Worm (Caenorhabditis elegans): ENCODE results near the gene T25B9.11.

Gene T25B9.11

DNA sequence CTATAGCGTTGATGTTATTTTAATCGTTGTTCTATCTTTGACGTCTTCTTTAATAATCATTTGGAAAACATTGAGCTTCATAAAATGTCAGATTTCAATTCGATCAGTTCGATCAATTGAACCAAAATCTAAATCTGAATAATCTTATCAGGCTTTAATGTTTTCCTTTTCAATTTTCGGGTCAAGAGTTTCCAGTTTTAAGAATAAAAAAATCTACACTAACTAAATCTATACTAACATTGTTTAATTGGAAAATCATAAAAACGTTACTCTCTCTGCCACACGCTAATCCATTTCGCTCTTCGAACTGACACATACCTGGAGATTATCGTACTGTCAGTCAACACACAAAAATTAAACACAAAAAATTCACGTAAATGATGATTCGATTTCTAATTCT, at the start of gene T25B9.11:
Gene T25B9.11 (plus strand): TSS at position 301 of the 400 bp plus-strand sequence.
- TF ChIP-seq ztf-11 (tag; optimal IDR thresholded peaks at IDR 0.05) (no peak), nhr-25 (tag; optimal IDR thresholded peaks at IDR 0.05) (no peak), ztf-1 (GFP tag; conservative IDR thresholded peaks at IDR 0.05) (no peak), sma-9 (GFP tag; optimal IDR thresholded peaks at IDR 0.05) (no peak), sma-9 (tag; optimal IDR thresholded peaks at IDR 0.05) (no peak), lin-11 (tag; optimal IDR thresholded peaks at IDR 0.05) (no peak), nhr-77 (tag; optimal IDR thresholded peaks at IDR 0.05) (no peak), snpc-4 (tag; optimal IDR thresholded peaks at IDR 0.05) (no peak), ama-1 (optimal IDR thresholded peaks at IDR 0.05) (no peak), nhr-129 (tag; optimal IDR thresholded peaks at IDR 0.05) (no peak), egl-27 (tag; optimal IDR thresholded peaks at IDR 0.05) (no peak), ZK546.5 (tag; optimal IDR thresholded peaks at IDR 0.05) (no peak), sma-3 (GFP tag; optimal IDR thresholded peaks at IDR 0.05) (no peak), nhr-237 (tag; optimal IDR thresholded peaks at IDR 0.05) (no peak), crh-2 (tag; optimal IDR thresholded peaks at IDR 0.05) (no peak), fos-1 (tag; optimal IDR thresholded peaks at IDR 0.05) (no peak), lin-39 (tag; optimal IDR thresholded peaks at IDR 0.05) (no peak), nhr-21 (tag; optimal IDR thresholded peaks at IDR 0.05) (no peak), lin-13 (GFP tag; optimal IDR thresholded peaks at IDR 0.05) (no peak)

DNA sequence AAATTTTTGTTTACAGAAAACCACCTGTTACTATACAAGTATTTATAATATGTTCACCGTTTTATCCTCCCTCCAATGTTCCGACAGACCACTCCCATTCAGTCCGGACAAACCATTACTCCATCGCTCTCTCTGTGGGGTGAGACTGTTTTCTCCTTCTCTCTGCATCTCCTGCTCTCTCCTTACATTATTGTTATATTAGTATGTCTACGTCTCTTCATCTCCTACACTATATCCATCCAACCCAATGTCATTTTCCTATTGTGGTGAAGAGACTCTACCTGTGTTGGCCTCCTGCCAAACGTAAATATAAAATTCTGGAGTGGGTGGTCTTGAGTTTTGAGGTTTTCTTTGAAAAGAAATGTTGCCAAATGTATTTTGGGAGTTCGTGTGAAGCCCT, 49.7 kb upstream of the T25B9.11 start:
- TF ChIP-seq nhr-25 (tag; optimal IDR thresholded peaks at IDR 0.05) (peak; percentile 6), sma-9 (GFP tag; optimal IDR thresholded peaks at IDR 0.05) (peak; percentile 46), sma-9 (tag; optimal IDR thresholded peaks at IDR 0.05) (no peak), crh-2 (tag; optimal IDR thresholded peaks at IDR 0.05) (no peak), nhr-23 (tag; optimal IDR thresholded peaks at IDR 0.05) (no peak), gmeb-1 (tag; optimal IDR thresholded peaks at IDR 0.05) (peak; percentile 21), zag-1 (tag; optimal IDR thresholded peaks at IDR 0.05) (no peak), fos-1 (tag; optimal IDR thresholded peaks at IDR 0.05) (peak; percentile 43), lin-11 (tag; optimal IDR thresholded peaks at IDR 0.05) (no peak), dmd-4 (tag; optimal IDR thresholded peaks at IDR 0.05) (no peak), egl-27 (tag; optimal IDR thresholded peaks at IDR 0.05) (peak; percentile 21), nhr-129 (tag; optimal IDR thresholded peaks at IDR 0.05) (peak; percentile 60), sma-3 (GFP tag; optimal IDR thresholded peaks at IDR 0.05) (peak; percentile 8), alr-1 (tag; optimal IDR thresholded peaks at IDR 0.05) (no peak), lin-13 (GFP tag; optimal IDR thresholded peaks at IDR 0.05) (no peak), C34F6.9 (tag; optimal IDR thresholded peaks at IDR 0.05) (peak; percentile 13), blmp-1 (tag; optimal IDR thresholded peaks at IDR 0.05; ENCODE audit: insufficient read depth) (no peak)

DNA sequence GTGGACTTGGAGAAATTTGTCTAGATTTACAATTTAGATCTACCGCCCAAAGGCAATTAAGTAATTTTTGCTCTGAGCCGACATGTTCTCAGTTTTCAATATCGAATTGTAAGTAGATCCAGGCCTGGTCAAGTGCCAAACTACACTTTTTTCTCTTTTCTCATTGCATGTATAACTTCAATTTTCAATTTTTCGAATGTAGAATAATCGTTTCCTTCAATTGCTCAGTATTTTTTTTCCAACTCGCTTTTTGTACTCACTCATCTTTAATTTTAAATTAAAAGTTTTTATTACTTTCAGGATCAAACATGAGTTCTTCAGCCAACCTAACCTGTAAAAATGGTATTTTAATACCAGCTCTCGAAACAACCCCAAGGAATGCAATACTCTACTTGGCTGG, 48.0 kb upstream of the T25B9.11 start, which contains the start of gene ncx-3:
Gene ncx-3 (plus strand): TSS at position 301 of the 400 bp plus-strand sequence.
- no peak for TF ChIP-seq nhr-11 (tag; optimal IDR thresholded peaks at IDR 0.05)
- no peak for TF ChIP-seq sma-3 (GFP tag; optimal IDR thresholded peaks at IDR 0.05)
- TF ChIP-seq unc-55 (GFP tag; optimal IDR thresholded peaks at IDR 0.05) = no peak

DNA sequence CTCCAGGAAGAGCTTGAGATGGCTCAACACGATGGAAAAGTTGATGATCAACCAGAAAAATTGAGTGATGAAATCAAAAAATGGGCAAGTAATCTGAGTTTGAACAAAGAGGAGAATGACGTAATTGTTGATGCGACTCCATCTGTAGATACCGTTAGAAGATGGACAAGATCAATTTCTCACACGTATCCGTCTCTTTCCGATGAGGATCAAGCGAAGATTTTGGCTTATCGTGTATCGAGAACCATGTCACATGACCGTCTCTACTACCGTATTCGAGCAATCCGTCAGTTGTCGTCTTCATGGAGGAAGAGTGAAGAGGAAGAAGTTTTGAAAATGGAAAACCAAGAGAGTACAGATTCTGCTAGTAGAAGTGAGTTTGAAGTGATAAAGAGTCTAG, 46.2 kb upstream of the T25B9.11 start:
- TF ChIP-seq ceh-16 (tag; optimal IDR thresholded peaks at IDR 0.05) = no peak
- peak; percentile 25 for TF ChIP-seq elt-1 (tag; optimal IDR thresholded peaks at IDR 0.05)

DNA sequence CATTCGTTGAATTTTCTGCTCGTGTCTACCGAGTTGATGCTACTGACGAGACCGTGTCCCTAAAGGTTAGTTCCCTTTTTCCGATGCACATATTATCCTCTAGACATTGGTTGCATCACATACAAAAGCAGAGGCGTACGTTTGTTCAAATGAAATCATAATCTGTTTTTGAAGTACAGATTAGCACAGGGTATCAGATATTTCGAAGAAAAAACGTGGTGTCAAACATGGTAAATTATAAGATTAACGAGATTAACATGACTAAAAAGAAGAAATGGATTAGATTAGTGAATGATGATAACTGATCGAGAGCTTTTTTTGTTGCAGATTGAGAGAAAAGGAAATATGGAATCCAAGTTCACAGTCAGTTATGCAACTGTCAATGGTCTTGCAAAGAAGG, 45.4 kb upstream of the T25B9.11 start:
- TF ChIP-seq R02D3.7 (tag; optimal IDR thresholded peaks at IDR 0.05) (no peak), elt-3 (tag; optimal IDR thresholded peaks at IDR 0.05) (no peak), C34F6.9 (tag; optimal IDR thresholded peaks at IDR 0.05) (no peak), aly-2 (tag; optimal IDR thresholded peaks at IDR 0.05) (no peak), lin-11 (tag; optimal IDR thresholded peaks at IDR 0.05) (no peak), snpc-4 (tag; optimal IDR thresholded peaks at IDR 0.05) (no peak), nhr-10 (tag; optimal IDR thresholded peaks at IDR 0.05) (no peak), nhr-6 (tag; optimal IDR thresholded peaks at IDR 0.05) (no peak), alr-1 (tag; optimal IDR thresholded peaks at IDR 0.05) (no peak), sem-4 (tag; optimal IDR thresholded peaks at IDR 0.05) (no peak), crh-2 (tag; optimal IDR thresholded peaks at IDR 0.05) (no peak), sma-3 (GFP tag; optimal IDR thresholded peaks at IDR 0.05) (no peak), lsy-2 (tag; optimal IDR thresholded peaks at IDR 0.05) (no peak), elt-1 (tag; optimal IDR thresholded peaks at IDR 0.05) (no peak), ZK546.5 (tag; optimal IDR thresholded peaks at IDR 0.05) (no peak), ztf-4 (tag; optimal IDR thresholded peaks at IDR 0.05) (no peak), gmeb-1 (tag; optimal IDR thresholded peaks at IDR 0.05) (no peak)

Data from whole organism, L2 larva.